Fruit fly (Drosophila melanogaster) whole organism, prepupa: ENCODE measurements around the gene gd.

ENCODE experiments used
- CG32006 ChIP-seq: fragments of 200-800 bp; sonication (Bioruptor generic); optimal IDR thresholded peaks from 3 replicates; lab custom pipeline; 2017; ENCODE audit warnings: missing biosample characterization, mild to moderate bottlenecking, missing genetic modification characterization
- CG6854 ChIP-seq: fragments of 200-800 bp; sonication (Bioruptor generic); optimal IDR thresholded peaks from 2 replicates; lab custom pipeline; 2017; ENCODE audit warnings: missing biosample characterization, mild to moderate bottlenecking, missing genetic modification characterization
- CG8119 ChIP-seq: fragments of 200-800 bp; sonication (Bioruptor generic); IDR thresholded peaks from 3 replicates; pipeline ENCODE4 v1.3.6; 2022; ENCODE audit warnings: missing biosample characterization, missing genetic modification characterization
- CG8632 ChIP-seq: fragments of 200-800 bp; sonication (Bioruptor generic); optimal IDR thresholded peaks from 3 replicates; lab custom pipeline; 2016; ENCODE audit warnings: missing biosample characterization, missing genetic modification characterization
- OdsH ChIP-seq: fragments of 200-800 bp; sonication (Bioruptor generic); optimal IDR thresholded peaks from 3 replicates; lab custom pipeline; 2016; ENCODE audit warnings: missing biosample characterization, missing genetic modification characterization
- Smox ChIP-seq: fragments of 200-800 bp; sonication (Bioruptor generic); optimal IDR thresholded peaks from 3 replicates; lab custom pipeline; 2016; ENCODE audit warnings: missing biosample characterization, missing genetic modification characterization
- Sox14 ChIP-seq: fragments of 200-800 bp; sonication (Bioruptor generic); optimal IDR thresholded peaks from 3 replicates; lab custom pipeline; 2016; ENCODE audit warnings: missing biosample characterization, missing genetic modification characterization
- achi ChIP-seq: fragments of 200-800 bp; sonication (Bioruptor generic); optimal IDR thresholded peaks from 3 replicates; lab custom pipeline; 2016; ENCODE audit warnings: missing biosample characterization, missing genetic modification characterization
- cyc ChIP-seq: fragments of 200-800 bp; sonication (Bioruptor generic); optimal IDR thresholded peaks from 3 replicates; lab custom pipeline; 2016; ENCODE audit warnings: missing biosample characterization, missing genetic modification characterization
- spab ChIP-seq: fragments of 200-800 bp; sonication (Bioruptor generic); optimal IDR thresholded peaks from 2 replicates; lab custom pipeline; 2017; ENCODE audit warnings: missing biosample characterization, mild to moderate bottlenecking, missing genetic modification characterization, missing genetic modification reagents

dm6 chrX:12018440-12019101 is 31.0 kb upstream of the gd start, which contains the start of gene Lsm12a:
- TF ChIP-seq Smox (GFP tag; lab: Kevin White, UChicago): no peak
- TF ChIP-seq OdsH: no peak
- TF ChIP-seq Sox14: no peak
- TF ChIP-seq cyc: no peak
- no peak for TF ChIP-seq CG6854 (GFP tag; lab: Kevin White, UChicago)
- TF ChIP-seq spab (GFP tag; lab: Kevin White, UChicago): no peak
- TF ChIP-seq CG8119 (GFP tag; lab: Robert Waterston, UW): no peak
- no peak for TF ChIP-seq achi (GFP tag; lab: Kevin White, UChicago)
- no peak for TF ChIP-seq CG32006 (GFP tag; lab: Kevin White, UChicago)
- TF ChIP-seq CG8632 (GFP tag; lab: Kevin White, UChicago): no peak
